Worm (Caenorhabditis elegans): ENCODE data around the gene cbs-1.
A peak's percentile ranks its signal among the peaks of the same experiment; 100 is the strongest.

Gene cbs-1

DNA sequence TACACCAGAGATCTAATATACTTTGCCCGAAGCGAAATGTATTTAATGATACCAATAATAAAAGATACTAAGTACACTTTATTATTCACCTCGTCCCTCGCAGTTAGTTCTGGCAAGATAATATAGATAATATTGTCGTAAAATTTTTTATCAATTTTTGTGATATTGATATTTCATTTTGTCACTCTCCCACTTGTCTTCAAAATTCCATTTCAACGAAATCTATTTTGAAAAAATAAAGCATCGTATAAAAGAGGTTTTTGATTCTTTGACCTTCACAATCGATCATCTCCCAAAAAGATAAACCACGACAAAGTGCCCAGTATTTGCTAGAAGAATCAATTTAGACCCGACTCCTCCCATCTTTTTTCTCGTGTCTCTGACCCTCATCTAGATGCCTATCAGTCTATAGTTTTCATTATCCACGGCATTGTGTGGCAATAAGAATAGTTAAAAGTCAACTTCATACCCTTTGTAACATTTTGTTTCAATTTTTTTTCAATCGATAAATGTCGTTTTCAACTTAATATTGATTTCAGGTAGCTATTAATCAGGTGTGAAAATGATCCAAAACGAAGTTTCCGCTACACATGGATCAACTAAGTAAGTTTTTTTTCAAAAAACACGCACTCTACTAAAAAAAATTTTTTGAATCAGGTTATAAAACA lies at the start of gene cbs-1:
cbs-1 (plus strand) TSS at position 534 of the 668 bp plus-strand sequence.
- TF ChIP-seq lin-13 (tag; optimal IDR thresholded peaks at IDR 0.05) (no peak), sptf-1 (tag; optimal IDR thresholded peaks at IDR 0.05) (no peak), ceh-43 (GFP tag; optimal IDR thresholded peaks at IDR 0.05) (no peak), mep-1 (tag; optimal IDR thresholded peaks at IDR 0.05) (no peak), snpc-4 (tag; optimal IDR thresholded peaks at IDR 0.05) (no peak), tbx-8 (GFP tag; optimal IDR thresholded peaks at IDR 0.05) (no peak), nhr-28 (tag; optimal IDR thresholded peaks at IDR 0.05) (no peak), nhr-237 (tag; optimal IDR thresholded peaks at IDR 0.05) (no peak), nhr-2 (tag; optimal IDR thresholded peaks at IDR 0.05) (no peak), flh-1 (GFP tag; optimal IDR thresholded peaks at IDR 0.05) (no peak), hlh-1 (tag; optimal IDR thresholded peaks at IDR 0.05) (no peak), ham-2 (GFP tag; optimal IDR thresholded peaks at IDR 0.05) (no peak), bed-3 (GFP tag; optimal IDR thresholded peaks at IDR 0.05) (no peak), mab-5 (tag; optimal IDR thresholded peaks at IDR 0.05) (no peak), sem-2 (GFP tag; optimal IDR thresholded peaks at IDR 0.05) (no peak), pha-4 (tag; optimal IDR thresholded peaks at IDR 0.05) (no peak), ceh-83 (GFP tag; optimal IDR thresholded peaks at IDR 0.05) (no peak), lin-32 (GFP tag; optimal IDR thresholded peaks at IDR 0.05) (no peak), unc-62 (GFP tag; optimal IDR thresholded peaks at IDR 0.05) (no peak)

DNA sequence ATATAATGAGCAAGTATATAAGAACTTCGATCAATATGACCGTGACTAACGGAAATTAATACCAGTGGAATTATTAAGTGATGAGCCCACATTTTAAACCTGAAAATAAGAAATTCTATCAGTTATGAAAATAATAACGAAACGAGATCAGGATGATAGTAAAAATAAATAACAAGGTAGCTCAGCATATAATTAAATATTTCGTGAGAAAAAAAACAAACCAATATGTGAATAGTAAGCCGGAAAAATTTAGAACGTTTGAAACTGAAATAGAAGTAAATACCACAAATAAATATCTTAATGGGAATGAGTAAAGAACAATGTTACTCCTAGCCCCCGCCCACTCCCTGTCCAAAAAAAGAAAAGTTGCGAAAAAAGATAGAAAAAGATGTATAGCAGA lies 45.4 kb upstream of the cbs-1 start, which contains the start of gene F19C6.3:
F19C6.3 (minus strand) TSS at position 101 of the 400 bp plus-strand sequence.
- TF ChIP-seq blmp-1 (tag; optimal IDR thresholded peaks at IDR 0.05) = no peak
- no peak for TF ChIP-seq zip-8 (tag; optimal IDR thresholded peaks at IDR 0.05)
- TF ChIP-seq nhr-28 (tag; optimal IDR thresholded peaks at IDR 0.05) = no peak
- TF ChIP-seq hlh-1 (tag; optimal IDR thresholded peaks at IDR 0.05) = no peak
- TF ChIP-seq bed-3 (GFP tag; optimal IDR thresholded peaks at IDR 0.05) = no peak
- no peak for TF ChIP-seq sem-2 (GFP tag; optimal IDR thresholded peaks at IDR 0.05)
- no peak for TF ChIP-seq ceh-83 (GFP tag; optimal IDR thresholded peaks at IDR 0.05)
- no peak for TF ChIP-seq drap-1 (GFP tag; optimal IDR thresholded peaks at IDR 0.05)
- TF ChIP-seq lsy-2 (tag; optimal IDR thresholded peaks at IDR 0.05) = no peak
- TF ChIP-seq pha-4 (tag; optimal IDR thresholded peaks at IDR 0.05) = no peak
- no peak for TF ChIP-seq ceh-39 (tag; optimal IDR thresholded peaks at IDR 0.05)
- TF ChIP-seq nhr-2 (tag; optimal IDR thresholded peaks at IDR 0.05) = no peak
- no peak for TF ChIP-seq nhr-12 (tag; optimal IDR thresholded peaks at IDR 0.05)

DNA sequence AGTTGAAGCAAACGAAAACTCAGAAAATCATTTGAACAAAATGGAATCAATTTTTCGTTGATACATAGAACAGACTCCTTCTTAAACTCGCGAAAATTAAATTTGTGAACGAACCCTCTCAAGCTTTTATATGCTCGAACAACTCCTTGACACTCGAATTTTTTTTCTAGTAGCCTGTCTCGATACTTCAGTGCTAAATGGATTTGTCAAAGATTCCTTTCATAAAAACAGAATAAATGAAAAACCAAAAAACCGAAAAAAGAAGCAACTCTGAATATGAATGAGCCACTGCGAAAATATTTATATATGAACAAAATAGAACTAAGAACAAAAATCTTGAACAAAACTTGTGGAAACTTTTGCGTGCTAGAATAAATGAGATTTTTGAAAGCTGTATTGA lies 44.1 kb upstream of the cbs-1 start:
- TF ChIP-seq ces-1 (GFP tag; optimal IDR thresholded peaks at IDR 0.05) (peak; percentile 55), lsy-2 (tag; optimal IDR thresholded peaks at IDR 0.05) (no peak), tbx-8 (GFP tag; optimal IDR thresholded peaks at IDR 0.05) (no peak)

DNA sequence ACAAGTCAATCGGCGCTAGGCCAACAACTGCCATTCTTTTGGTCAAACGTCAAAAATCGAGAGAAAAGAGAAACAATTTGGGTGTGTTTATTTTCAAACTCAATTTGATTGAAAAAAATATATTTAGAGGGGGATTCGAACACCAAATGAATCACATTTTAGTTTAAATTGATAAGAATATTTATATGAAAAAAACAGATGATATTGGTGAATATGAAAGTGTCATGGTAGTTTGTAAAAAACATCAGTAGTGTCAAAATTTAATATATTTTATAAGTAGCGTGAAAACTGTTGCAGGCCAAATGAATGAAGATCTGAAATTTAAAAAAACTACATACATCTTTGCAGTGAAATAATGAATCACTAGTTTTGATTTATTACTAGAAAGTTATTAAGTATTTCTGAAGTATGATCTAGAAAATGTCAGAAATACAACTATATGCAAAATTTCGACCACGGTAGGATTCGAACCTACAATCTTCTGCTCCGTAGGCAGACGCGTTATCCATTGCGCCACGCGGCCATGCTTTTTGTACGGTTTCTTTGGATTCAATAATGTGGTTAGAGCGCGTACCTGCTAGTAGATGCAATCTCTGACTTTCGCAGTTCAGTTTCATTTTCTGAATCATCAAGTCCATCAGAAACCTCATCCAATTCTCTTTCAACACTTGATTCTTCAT lies 36.0 kb upstream of the cbs-1 start, which contains the start of gene F19C6.4:
F19C6.4 (minus strand) TSS at position 51 of the 680 bp plus-strand sequence.
- TF ChIP-seq ztf-11 (tag; optimal IDR thresholded peaks at IDR 0.05) = no peak

DNA sequence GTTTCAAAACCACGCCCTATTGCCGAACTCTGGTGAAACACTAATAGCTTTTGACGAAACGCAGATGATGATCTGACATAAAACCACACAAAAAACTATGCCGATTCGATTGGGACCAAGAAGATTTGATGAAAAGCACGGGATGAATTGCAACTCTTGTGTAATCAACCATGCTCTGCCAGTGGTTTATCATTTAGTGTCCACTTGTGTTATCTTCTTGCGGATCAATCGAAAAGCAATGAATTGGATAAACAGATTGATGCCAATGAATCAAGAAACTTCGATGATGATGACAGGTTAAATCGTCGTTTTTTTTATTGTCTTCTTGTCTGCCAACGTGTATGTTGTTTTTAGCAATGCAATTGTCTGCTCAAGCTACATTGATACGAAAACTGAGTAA lies 32.1 kb upstream of the cbs-1 start, which contains the start of gene F42G10.1:
F42G10.1 (minus strand) TSS at position 151 of the 400 bp plus-strand sequence.
- TF ChIP-seq mab-5 (tag; optimal IDR thresholded peaks at IDR 0.05) = no peak
- TF ChIP-seq ceh-83 (GFP tag; optimal IDR thresholded peaks at IDR 0.05) = no peak
- TF ChIP-seq bed-3 (GFP tag; optimal IDR thresholded peaks at IDR 0.05) = no peak
- no peak for TF ChIP-seq elt-3 (tag; optimal IDR thresholded peaks at IDR 0.05)
- TF ChIP-seq drap-1 (GFP tag; optimal IDR thresholded peaks at IDR 0.05) = no peak
- TF ChIP-seq sem-2 (GFP tag; optimal IDR thresholded peaks at IDR 0.05) = no peak
- no peak for TF ChIP-seq lsy-2 (tag; optimal IDR thresholded peaks at IDR 0.05)
- no peak for TF ChIP-seq zip-8 (tag; optimal IDR thresholded peaks at IDR 0.05)
- no peak for TF ChIP-seq nhr-2 (tag; optimal IDR thresholded peaks at IDR 0.05)
- no peak for TF ChIP-seq hlh-1 (tag; optimal IDR thresholded peaks at IDR 0.05)
- no peak for TF ChIP-seq tbx-8 (GFP tag; optimal IDR thresholded peaks at IDR 0.05)
- TF ChIP-seq cnd-1 (tag; optimal IDR thresholded peaks at IDR 0.05) = no peak
- no peak for TF ChIP-seq lin-13 (tag; optimal IDR thresholded peaks at IDR 0.05)
- TF ChIP-seq ces-1 (GFP tag; optimal IDR thresholded peaks at IDR 0.05) = no peak
- no peak for TF ChIP-seq nhr-76 (tag; optimal IDR thresholded peaks at IDR 0.05)
- no peak for TF ChIP-seq nhr-237 (tag; optimal IDR thresholded peaks at IDR 0.05)
- no peak for TF ChIP-seq flh-1 (GFP tag; optimal IDR thresholded peaks at IDR 0.05)
